Fruit fly (Drosophila melanogaster) whole organism, embryonic: ENCODE measurements around the gene mAChR-B.
A peak's percentile ranks its signal among the peaks of the same experiment; 100 is the strongest.

ENCODE experiments used
- Atf3 ChIP-seq: fragments of 200-800 bp; sonication (Bioruptor generic); optimal IDR thresholded peaks from 3 replicates; lab custom pipeline; 2016; ENCODE audit warnings: missing biosample characterization, missing genetic modification characterization
- CG12744 ChIP-seq: fragments of 200-800 bp; sonication (Bioruptor generic); optimal IDR thresholded peaks from 2 replicates; lab custom pipeline; 2016; ENCODE audit warnings: missing biosample characterization, missing genetic modification characterization
- CG15601 ChIP-seq: fragments of 200-800 bp; sonication (Bioruptor generic); optimal IDR thresholded peaks from 3 replicates; lab custom pipeline; 2019; ENCODE audit warnings: missing biosample characterization, mild to moderate bottlenecking, missing genetic modification characterization, moderate library complexity
- CG1647 ChIP-seq: fragments of 200-800 bp; sonication (Bioruptor generic); optimal IDR thresholded peaks from 3 replicates; lab custom pipeline; 2016; ENCODE audit warnings: missing biosample characterization, missing genetic modification characterization
- CG17361 ChIP-seq: fragments of 200-800 bp; sonication (Bioruptor generic); IDR thresholded peaks from 3 replicates; pipeline ENCODE4 v1.3.6; 2022; ENCODE audit warnings: missing biosample characterization, missing genetic modification characterization
- CG17802 ChIP-seq: fragments of 200-800 bp; sonication (Bioruptor generic); optimal IDR thresholded peaks from 2 replicates; lab custom pipeline; 2018; ENCODE audit warnings: missing biosample characterization, mild to moderate bottlenecking, missing genetic modification characterization, moderate library complexity
- CG17829 ChIP-seq: fragments of 200-800 bp; optimal IDR thresholded peaks from 2 replicates; lab custom pipeline; 2019; ENCODE audit warnings: missing biosample characterization, mild to moderate bottlenecking, missing genetic modification characterization, moderate library complexity
- CG1832 ChIP-seq: fragments of 200-800 bp; sonication (Bioruptor generic); optimal IDR thresholded peaks from 2 replicates; lab custom pipeline; 2017; ENCODE audit warnings: missing biosample characterization, mild to moderate bottlenecking, missing genetic modification characterization, inconsistent platforms
- CG30403 ChIP-seq: fragments of 200-800 bp; sonication (Bioruptor generic); optimal IDR thresholded peaks from 3 replicates; lab custom pipeline; 2016; ENCODE audit warnings: missing biosample characterization, missing genetic modification characterization
- CG32767 ChIP-seq: fragments of 200-800 bp; sonication (Bioruptor generic); IDR thresholded peaks from 2 replicates; pipeline ENCODE4 v1.3.6; 2022; ENCODE audit warnings: missing biosample characterization, missing genetic modification characterization
- CG5245 ChIP-seq: fragments of 200-800 bp; sonication (Bioruptor generic); optimal IDR thresholded peaks from 3 replicates; lab custom pipeline; 2016; ENCODE audit warnings: missing biosample characterization, missing genetic modification characterization
- CG6272 ChIP-seq: fragments of 200-800 bp; sonication (Bioruptor generic); IDR thresholded peaks from 2 replicates; pipeline ENCODE4 v1.3.6; 2022; ENCODE audit warnings: missing biosample characterization, missing genetic modification characterization
- CG6854 ChIP-seq: fragments of 200-800 bp; sonication (Bioruptor generic); optimal IDR thresholded peaks from 3 replicates; lab custom pipeline; 2017; ENCODE audit warnings: missing biosample characterization, mild to moderate bottlenecking, missing genetic modification characterization
- Camta ChIP-seq: fragments of 200-800 bp; sonication (Bioruptor generic); optimal IDR thresholded peaks from 2 replicates; lab custom pipeline; 2016; ENCODE audit warnings: missing biosample characterization, missing genetic modification characterization
- CoRest ChIP-seq: fragments of 200-800 bp; sonication (Bioruptor generic); optimal IDR thresholded peaks from 3 replicates; lab custom pipeline; 2018; ENCODE audit warnings: missing biosample characterization, mild to moderate bottlenecking, missing genetic modification characterization, moderate library complexity
- CrebB ChIP-seq: fragments of 200-800 bp; sonication (Bioruptor generic); optimal IDR thresholded peaks from 3 replicates; lab custom pipeline; 2018; ENCODE audit warnings: missing biosample characterization, mild to moderate bottlenecking, missing genetic modification characterization
- Deaf1 ChIP-seq: fragments of 200-800 bp; optimal IDR thresholded peaks from 3 replicates; lab custom pipeline; 2019; ENCODE audit warnings: missing biosample characterization, mild to moderate bottlenecking, missing genetic modification characterization, moderate library complexity
- Doc3 ChIP-seq: fragments of 200-800 bp; sonication (Bioruptor generic); IDR thresholded peaks from 3 replicates; pipeline ENCODE4 v1.3.6; 2022; ENCODE audit warnings: missing biosample characterization, missing genetic modification characterization; ENCODE audit not compliant: partially characterized antibody
- HLH54F ChIP-seq: fragments of 200-800 bp; sonication (Bioruptor generic); optimal IDR thresholded peaks from 3 replicates; lab custom pipeline; 2016; ENCODE audit warnings: missing biosample characterization, missing genetic modification characterization
- Kr ChIP-seq: fragments of 200-800 bp; sonication (Bioruptor generic); optimal IDR thresholded peaks from 2 replicates; lab custom pipeline; 2017; ENCODE audit warnings: missing biosample characterization, mild to moderate bottlenecking, missing genetic modification characterization
- Max ChIP-seq: fragments of 200-800 bp; sonication (Bioruptor generic); optimal IDR thresholded peaks from 2 replicates; lab custom pipeline; 2016; ENCODE audit warnings: missing biosample characterization, mild to moderate bottlenecking, missing genetic modification characterization
- Neu2 ChIP-seq: fragments of 200-800 bp; sonication (Bioruptor generic); optimal IDR thresholded peaks from 3 replicates; lab custom pipeline; 2016; ENCODE audit warnings: missing biosample characterization, missing genetic modification characterization, borderline replicate concordance
- PHDP ChIP-seq: fragments of 200-800 bp; sonication (Bioruptor generic); optimal IDR thresholded peaks from 3 replicates; lab custom pipeline; 2018; ENCODE audit warnings: missing biosample characterization, mild to moderate bottlenecking, missing genetic modification characterization, moderate library complexity
- Sox102F ChIP-seq: fragments of 200-800 bp; sonication (Bioruptor generic); optimal IDR thresholded peaks from 2 replicates; lab custom pipeline; 2018; ENCODE audit warnings: missing biosample characterization, mild to moderate bottlenecking, missing genetic modification characterization, moderate library complexity
- Stat92E ChIP-seq, 3 experiments: fragments of >200 bp in 2 of 3; fragments of 200-800 bp in 1 of 3; sonication (Bioruptor generic) in 1 of 3; optimal IDR thresholded peaks; 2 replicates each; lab custom pipeline; 2017 to 2019; ENCODE audit warnings: missing biosample characterization in 3 of 3, missing genetic modification characterization in 3 of 3, mild to moderate bottlenecking in 1 of 3, moderate library complexity in 1 of 3
- Tbp ChIP-seq: fragments of >200 bp; optimal IDR thresholded peaks from 2 replicates; lab custom pipeline; 2018; ENCODE audit warnings: missing biosample characterization, missing genetic modification characterization
- bab2 ChIP-seq: fragments of 200-800 bp; sonication (Bioruptor generic); optimal IDR thresholded peaks from 2 replicates; lab custom pipeline; 2016; ENCODE audit warnings: missing biosample characterization, missing genetic modification characterization
- bsh ChIP-seq, 2 experiments: fragments of 200-800 bp; sonication (Bioruptor generic); optimal IDR thresholded peaks; 2 replicates each; lab custom pipeline; 2017 to 2018; ENCODE audit warnings: mild to moderate bottlenecking in 2 of 2, missing biosample characterization in 2 of 2, missing genetic modification characterization in 2 of 2, moderate library complexity in 1 of 2
- cad ChIP-seq: fragments of >200 bp; optimal IDR thresholded peaks from 2 replicates; lab custom pipeline; 2017; ENCODE audit warnings: missing biosample characterization, missing genetic modification characterization
- chinmo ChIP-seq: fragments of 200-800 bp; sonication (Bioruptor generic); IDR thresholded peaks from 4 replicates; pipeline ENCODE4 v1.3.6; 2022; ENCODE audit warnings: missing biosample characterization, missing genetic modification characterization; ENCODE audit not compliant: partially characterized antibody
- corto ChIP-seq: fragments of 200-800 bp; sonication (Bioruptor generic); optimal IDR thresholded peaks from 2 replicates; lab custom pipeline; 2016; ENCODE audit warnings: missing biosample characterization, mild to moderate bottlenecking, missing genetic modification characterization, moderate library complexity
- da ChIP-seq: fragments of 200-800 bp; sonication (Bioruptor generic); optimal IDR thresholded peaks from 2 replicates; lab custom pipeline; 2016; ENCODE audit warnings: missing biosample characterization, missing genetic modification characterization
- dimm ChIP-seq: fragments of 200-800 bp; sonication (Bioruptor generic); IDR thresholded peaks from 2 replicates; pipeline ENCODE4 v1.3.6; 2022; ENCODE audit warnings: missing biosample characterization, missing genetic modification characterization
- disco-r ChIP-seq: fragments of 200-800 bp; sonication (Bioruptor generic); optimal IDR thresholded peaks from 2 replicates; lab custom pipeline; 2016; ENCODE audit warnings: missing biosample characterization, missing genetic modification characterization
- eyg ChIP-seq: fragments of 200-800 bp; sonication (Bioruptor generic); optimal IDR thresholded peaks from 3 replicates; lab custom pipeline; 2016; ENCODE audit warnings: missing biosample characterization, missing genetic modification characterization
- fd3F ChIP-seq: fragments of 200-800 bp; sonication (Bioruptor generic); optimal IDR thresholded peaks from 2 replicates; lab custom pipeline; 2018; ENCODE audit warnings: missing biosample characterization, mild to moderate bottlenecking, missing genetic modification characterization, moderate library complexity
- lmd ChIP-seq: fragments of 200-800 bp; sonication (Bioruptor generic); IDR thresholded peaks from 2 replicates; pipeline ENCODE4 v1.3.6; 2022; ENCODE audit warnings: missing biosample characterization, missing genetic modification characterization
- lola ChIP-seq, 3 experiments: fragments of >200 bp in 2 of 3; fragments of 200-800 bp in 1 of 3; sonication (Bioruptor generic) in 1 of 3; optimal IDR thresholded peaks; 2 replicates each; lab custom pipeline; 2017 to 2019; ENCODE audit warnings: missing biosample characterization in 3 of 3, missing genetic modification characterization in 3 of 3, mild to moderate bottlenecking in 1 of 3, moderate library complexity in 1 of 3
- nom ChIP-seq: fragments of 200-800 bp; sonication (Bioruptor generic); optimal IDR thresholded peaks from 2 replicates; lab custom pipeline; 2017; ENCODE audit warnings: missing biosample characterization, missing genetic modification characterization, mild to moderate bottlenecking, moderate library complexity, missing genetic modification reagents
- pita ChIP-seq: fragments of 200-800 bp; sonication (Bioruptor generic); optimal IDR thresholded peaks from 2 replicates; lab custom pipeline; 2017; ENCODE audit warnings: missing biosample characterization, mild to moderate bottlenecking, missing genetic modification characterization
- pum ChIP-seq: fragments of 200-800 bp; sonication (Bioruptor generic); optimal IDR thresholded peaks from 2 replicates; lab custom pipeline; 2016; ENCODE audit warnings: missing biosample characterization, missing genetic modification characterization
- run ChIP-seq: fragments of 200-800 bp; sonication (Bioruptor generic); optimal IDR thresholded peaks from 3 replicates; lab custom pipeline; 2018; ENCODE audit warnings: missing biosample characterization, mild to moderate bottlenecking, missing genetic modification characterization
- scrt ChIP-seq: fragments of 200-800 bp; sonication (Bioruptor generic); optimal IDR thresholded peaks from 2 replicates; lab custom pipeline; 2018; ENCODE audit warnings: missing biosample characterization, mild to moderate bottlenecking, missing genetic modification characterization, moderate library complexity
- twi ChIP-seq: fragments of 200-800 bp; optimal IDR thresholded peaks from 2 replicates; lab custom pipeline; 2019; ENCODE audit warnings: missing biosample characterization, mild to moderate bottlenecking, missing genetic modification characterization, moderate library complexity
- wek ChIP-seq: fragments of 200-800 bp; sonication (Bioruptor generic); optimal IDR thresholded peaks from 3 replicates; lab custom pipeline; 2018; ENCODE audit warnings: missing biosample characterization, mild to moderate bottlenecking, missing genetic modification characterization, moderate library complexity
- yki ChIP-seq: fragments of >200 bp; optimal IDR thresholded peaks from 3 replicates; lab custom pipeline; 2018
- z ChIP-seq: fragments of 200-800 bp; sonication (Bioruptor generic); IDR thresholded peaks from 3 replicates; pipeline ENCODE4 v1.3.6; 2022; ENCODE audit warnings: missing biosample characterization, missing genetic modification characterization

The mAChR-B gene

dm6 chr3R:8058984-8059383, at the start of gene mAChR-B:
TSS of gene mAChR-B (plus strand) at chr3R:8059284.
- TF ChIP-seq scrt (GFP tag; lab: Kevin White, UChicago): peak; percentile 0
- TF ChIP-seq chinmo (GFP tag; lab: Robert Waterston, UW): 0 out of 4 replicates have a peak, but pooled peaks have one; percentile 23
- TF ChIP-seq Neu2 (GFP tag; lab: Kevin White, UChicago): no peak
- TF ChIP-seq CG5245 (GFP tag; lab: Kevin White, UChicago): no peak
- TF ChIP-seq PHDP: no peak
- 0 out of 2 replicates have a peak, but pooled peaks have one; percentile 21 for TF ChIP-seq CG6272 (GFP tag; lab: Robert Waterston, UW)
- TF ChIP-seq z (GFP tag; lab: Robert Waterston, UW): no peak
- peak; percentile 90 for TF ChIP-seq Deaf1 (tag; lab: Kevin White, UChicago)
- TF ChIP-seq CG15601: no peak
- no peak for TF ChIP-seq nom (GFP tag; lab: Kevin White, UChicago)
- no peak for TF ChIP-seq CG32767 (GFP tag; lab: Robert Waterston, UW)
- no peak for TF ChIP-seq eyg (GFP tag; lab: Kevin White, UChicago)

- TF ChIP-seq CG6854 (GFP tag; lab: Kevin White, UChicago): no peak
- TF ChIP-seq Doc3 (GFP tag; lab: Robert Waterston, UW): peak; percentile 66
- TF ChIP-seq Max: peak; percentile 59
- peak; percentile 31 for TF ChIP-seq fd3F (GFP tag; lab: Kevin White, UChicago)
- no peak for TF ChIP-seq dimm (GFP tag; lab: Robert Waterston, UW)
- peak; percentile 42 for TF ChIP-seq CG1647
- TF ChIP-seq CG17361: no peak; the same call in 2 of the 3 replicates
- TF ChIP-seq Atf3 (GFP tag; lab: Kevin White, UChicago): peak; percentile 28
- TF ChIP-seq lmd (GFP tag; lab: Robert Waterston, UW): peak; percentile 38; the same call in 1 of the 2 replicates
- peak; percentile 52 for TF ChIP-seq Camta (GFP tag; lab: Kevin White, UChicago)
- no peak for TF ChIP-seq Tbp (GFP tag; lab: Kevin White, UChicago)
- TF ChIP-seq Stat92E (GFP tag; optimal IDR thresholded peaks at IDR 0.05; lab: Kevin White, UChicago): no peak
- TF ChIP-seq cad: no peak
- TF ChIP-seq CrebB (tag; lab: Kevin White, UChicago): no peak
- TF ChIP-seq CG17829: peak; percentile 18
- TF ChIP-seq bab2: peak; percentile 63
- peak in 1 of 3 experiments; percentile 57 for TF ChIP-seq lola (GFP tag; optimal IDR thresholded peaks at IDR 0.05; lab: Kevin White, UChicago)
- TF ChIP-seq pita: no peak
- TF ChIP-seq da: no peak
- TF ChIP-seq wek (GFP tag; lab: Kevin White, UChicago): peak; percentile 88
- peak in 1 of 2 experiments; percentile 34 for TF ChIP-seq bsh (GFP tag; optimal IDR thresholded peaks at IDR 0.05; lab: Kevin White, UChicago)
- no peak for TF ChIP-seq twi (tag; lab: Kevin White, UChicago)
- TF ChIP-seq CG17802 (tag; lab: Kevin White, UChicago): no peak
- peak; percentile 66 for TF ChIP-seq HLH54F (GFP tag; lab: Kevin White, UChicago)
- no peak for TF ChIP-seq corto
- TF ChIP-seq Sox102F (GFP tag; lab: Kevin White, UChicago): no peak
- no peak for TF ChIP-seq run (tag; lab: Kevin White, UChicago)
- peak; percentile 76 for TF ChIP-seq CG30403
- no peak for TF ChIP-seq CG1832
- no peak for TF ChIP-seq CG12744 (GFP tag; lab: Kevin White, UChicago)
- peak; percentile 29 for TF ChIP-seq pum (GFP tag; lab: Kevin White, UChicago)
- TF ChIP-seq Kr (GFP tag; lab: Kevin White, UChicago): no peak
- TF ChIP-seq disco-r (GFP tag; lab: Kevin White, UChicago): no peak
- TF ChIP-seq CoRest (tag; lab: Kevin White, UChicago): no peak
- TF ChIP-seq yki: no peak
Observed at dm6 chr3R:8013121-8014009, 45.7 kb upstream of the mAChR-B start, which contains the start of the genes CG10435 and Pbp95. TSS of gene CG10435 (minus strand) at chr3R:8013201. TSS of gene Pbp95 (plus strand) at chr3R:8013791.
